1 fruit fly cellular context compared by ENCODE assay signal in genomic region chr3L:18154140-18154539, dm6.
TF ChIP-seq lines count a peak whose summit lies in the region.

No protein-coding gene starts in this region.

TF ChIP-seq in whole organism, embryonic, 481 proteins besides CTCF, POLR2A, EP300 and RAD21 (continued from another document):
- TF ChIP-seq CG5180 (GFP tag; optimal IDR thresholded peaks at IDR 0.05; lab: Kevin White, UChicago) (no peak), Bteb2 (GFP tag; optimal IDR thresholded peaks at IDR 0.05; lab: Kevin White, UChicago) (no peak), jing (GFP tag; optimal IDR thresholded peaks at IDR 0.05; lab: Kevin White, UChicago) (no peak), Ptx1 (GFP tag; IDR thresholded peaks at IDR 0.05; lab: Robert Waterston, UW) (no peak), Awh (GFP tag; IDR thresholded peaks at IDR 0.05; lab: Robert Waterston, UW) (no peak), CG6791 (GFP tag; IDR thresholded peaks at IDR 0.05; lab: Robert Waterston, UW; ENCODE audit: partially characterized antibody) (peak; percentile 69; the same call in 2 of the 3 replicates), Nf-YB (GFP tag; optimal IDR thresholded peaks at IDR 0.05; lab: Kevin White, UChicago) (no peak), otp (GFP tag; IDR thresholded peaks at IDR 0.05; lab: Robert Waterston, UW) (peak; percentile 21; the same call in 1 of the 3 replicates), CG4328 (GFP tag; optimal IDR thresholded peaks at IDR 0.05; lab: Kevin White, UChicago) (no peak), D19B (GFP tag; optimal IDR thresholded peaks at IDR 0.05; lab: Kevin White, UChicago) (no peak), Sin3A (optimal IDR thresholded peaks at IDR 0.05; lab: Kevin White, UChicago) (no peak), amos (GFP tag; IDR thresholded peaks at IDR 0.05; lab: Robert Waterston, UW; ENCODE audit: partially characterized antibody) (0 out of 2 replicates have a peak, but pooled peaks have one; percentile 15)
